Worm (Caenorhabditis elegans) whole organism, midembryonic: ENCODE results near the gene cyp-33C9.

Experiments used
- cog-1 ChIP-seq: sonication (generic microtip); optimal IDR thresholded peaks from 2 replicates; lab custom pipeline; 2016; ENCODE audit warnings: missing genetic modification characterization, missing compliant biosample characterization
- flt-1 ChIP-seq: fragments of 200-800 bp; sonication (Bioruptor generic); IDR thresholded peaks from 2 replicates; pipeline ENCODE4 v1.3.6; 2022; ENCODE audit warnings: missing genetic modification characterization, missing compliant biosample characterization
- med-1 ChIP-seq: sonication (generic microtip); optimal IDR thresholded peaks from 2 replicates; lab custom pipeline; 2017; ENCODE audit warnings: missing genetic modification characterization, mild to moderate bottlenecking, missing compliant biosample characterization, antibody characterized with exemption, missing genetic modification reagents; ENCODE audit not compliant: insufficient read depth
- ref-1 ChIP-seq: fragments of 200-800 bp; sonication (Bioruptor generic); conservative IDR thresholded peaks from 2 replicates; pipeline ENCODE4 v1.3.6; 2022; ENCODE audit warnings: missing genetic modification reagents, missing genetic modification characterization, missing compliant biosample characterization
- ztf-23 ChIP-seq: fragments of 200-800 bp; sonication (Bioruptor generic); IDR thresholded peaks from 2 replicates; pipeline ENCODE4 v1.3.6; 2022; ENCODE audit warnings: missing genetic modification reagents, missing genetic modification characterization, missing compliant biosample characterization
- ztf-29 ChIP-seq: fragments of 200-800 bp; sonication (Bioruptor generic); IDR thresholded peaks from 2 replicates; pipeline ENCODE4 v1.3.6; 2022; ENCODE audit warnings: missing genetic modification reagents, missing genetic modification characterization, missing compliant biosample characterization

- TF ChIP-seq ztf-23 (GFP tag; lab: Robert Waterston, UW), result no peak
- no peak for TF ChIP-seq med-1 (GFP tag; lab: Kevin White, UChicago)
- TF ChIP-seq ztf-29 (GFP tag; lab: Robert Waterston, UW), result no peak
- TF ChIP-seq ref-1 (GFP tag; lab: Robert Waterston, UW), result no peak
- TF ChIP-seq cog-1, result no peak
- no peak for TF ChIP-seq flt-1
Observed at ce11 chrV:3106785-3107184, 12.4 kb upstream of the cyp-33C9 start.
